Worm (Caenorhabditis elegans) whole organism, L4 larva: Measurements from ENCODE around the gene F11C7.6.

Experiments
- R02D3.7 ChIP-seq: fragments of 150-350 bp; sonication (generic microtip); optimal IDR thresholded peaks from 3 replicates; lab custom pipeline; 2014; ENCODE audit warnings: missing biosample characterization, missing genetic modification characterization
- egl-27 ChIP-seq: sonication (generic microtip); optimal IDR thresholded peaks from 3 replicates; lab custom pipeline; 2017; ENCODE audit warnings: missing biosample characterization, missing genetic modification reagents, missing genetic modification characterization
- gei-8 ChIP-seq: fragments of 200-800 bp; sonication (Bioruptor generic); optimal IDR thresholded peaks from 2 replicates; lab custom pipeline; 2018; ENCODE audit warnings: mild to moderate bottlenecking, missing genetic modification characterization, missing compliant biosample characterization
- lsy-2 ChIP-seq, 2 experiments: fragments of 150-350 bp in 1 of 2; sonication (generic microtip) in 1 of 2; optimal IDR thresholded peaks; 2 replicates each; lab custom pipeline; 2014 to 2017; ENCODE audit warnings: missing biosample characterization in 2 of 2, missing genetic modification characterization in 2 of 2

- TF ChIP-seq egl-27 (tag; lab: Kevin White, UChicago) (no peak), lsy-2 (tag; optimal IDR thresholded peaks at IDR 0.05; lab: Kevin White, UChicago) (no peak), R02D3.7 (tag; lab: Kevin White, UChicago) (no peak), gei-8 (GFP tag; lab: Kevin White, UChicago) (no peak)
Measured at ce11 chrX:17381975-17382374, 19.4 kb upstream of the F11C7.6 start, which contains the start of gene F10D7.4.
